Fruit fly (Drosophila melanogaster): Measurements from ENCODE around the gene CG9784.

Gene CG9784

dm6 chrX:16587021-16587667, 11.9 kb downstream of the CG9784 start, which contains the start of gene CanA-14F:
Gene CanA-14F (minus strand): TSS chrX:16587172.
- no peak for TF ChIP-seq pita (GFP tag; optimal IDR thresholded peaks at IDR 0.05)
- no peak for TF ChIP-seq CG12104 (GFP tag; optimal IDR thresholded peaks at IDR 0.05)
- TF ChIP-seq CG10979 (tag; optimal IDR thresholded peaks at IDR 0.05): no peak
- no peak for TF ChIP-seq CG5245 (GFP tag; optimal IDR thresholded peaks at IDR 0.05)
- peak; percentile 9 for TF ChIP-seq Ets97D (GFP tag; optimal IDR thresholded peaks at IDR 0.05)
- TF ChIP-seq grau (tag; optimal IDR thresholded peaks at IDR 0.05): no peak
- no peak for TF ChIP-seq CG8924 (tag; optimal IDR thresholded peaks at IDR 0.05)
- no peak for TF ChIP-seq dm (GFP tag; optimal IDR thresholded peaks at IDR 0.05)
- no peak for TF ChIP-seq ham (GFP tag; IDR thresholded peaks at IDR 0.05)
- no peak for TF ChIP-seq CG9727 (GFP tag; optimal IDR thresholded peaks at IDR 0.05)
- TF ChIP-seq CG32532 (GFP tag; IDR thresholded peaks at IDR 0.05): peak; percentile 24; the same call in 1 of the 2 replicates
- TF ChIP-seq Med (GFP tag): peak; percentile 69
- TF ChIP-seq Bteb2 (GFP tag; optimal IDR thresholded peaks at IDR 0.05): no peak
- no peak for TF ChIP-seq CG2875 (GFP tag; optimal IDR thresholded peaks at IDR 0.05)
- no peak for TF ChIP-seq gsb-n (tag; optimal IDR thresholded peaks at IDR 0.05)
- peak; percentile 68 for TF ChIP-seq Ets65A (GFP tag)
- no peak for TF ChIP-seq ERR (GFP tag; optimal IDR thresholded peaks at IDR 0.05)
- no peak for TF ChIP-seq CG2129 (GFP tag; IDR thresholded peaks at IDR 0.05; ENCODE audit: partially characterized antibody)
- peak; percentile 4 for TF ChIP-seq az2 (GFP tag; optimal IDR thresholded peaks at IDR 0.05)
- TF ChIP-seq fru (optimal IDR thresholded peaks at IDR 0.05): no peak
- TF ChIP-seq lbe (GFP tag; optimal IDR thresholded peaks at IDR 0.05): no peak
- TF ChIP-seq Side (GFP tag; optimal IDR thresholded peaks at IDR 0.05): no peak
- no peak for TF ChIP-seq zen (tag; optimal IDR thresholded peaks at IDR 0.05)
- TF ChIP-seq CG18619 (GFP tag; optimal IDR thresholded peaks at IDR 0.05): no peak
- no peak for TF ChIP-seq CG16863 (GFP tag; optimal IDR thresholded peaks at IDR 0.05)
- TF ChIP-seq Doc3 (GFP tag; IDR thresholded peaks at IDR 0.05; ENCODE audit: partially characterized antibody): 0 out of 3 replicates have a peak, but pooled peaks have one; percentile 32
- no peak for TF ChIP-seq CG8359 (GFP tag; optimal IDR thresholded peaks at IDR 0.05; ENCODE audit: borderline replicate concordance)
- TF ChIP-seq CG6813 (GFP tag; optimal IDR thresholded peaks at IDR 0.05): no peak
- TF ChIP-seq ttk (GFP tag; IDR thresholded peaks at IDR 0.05): no peak
- no peak for TF ChIP-seq CG3163 (GFP tag; optimal IDR thresholded peaks at IDR 0.05)
- peak; percentile 53 for TF ChIP-seq pzg (GFP tag; optimal IDR thresholded peaks at IDR 0.05)
- TF ChIP-seq gem (tag; optimal IDR thresholded peaks at IDR 0.05): peak; percentile 19
- TF ChIP-seq repo (GFP tag; optimal IDR thresholded peaks at IDR 0.05): no peak
- TF ChIP-seq CG13424 (tag; optimal IDR thresholded peaks at IDR 0.05): no peak
- TF ChIP-seq CG34422 (GFP tag; IDR thresholded peaks at IDR 0.05): no peak
- no peak for TF ChIP-seq CG31365 (tag; optimal IDR thresholded peaks at IDR 0.05)
- TF ChIP-seq ab (GFP tag; optimal IDR thresholded peaks at IDR 0.05): no peak
- no peak for TF ChIP-seq Jarid2 (GFP tag; optimal IDR thresholded peaks at IDR 0.05)
- TF ChIP-seq Camta (GFP tag; optimal IDR thresholded peaks at IDR 0.05): no peak
- no peak for TF ChIP-seq CG10462 (GFP tag; optimal IDR thresholded peaks at IDR 0.05)
- no peak for TF ChIP-seq CG34376 (GFP tag; optimal IDR thresholded peaks at IDR 0.05)
- TF ChIP-seq Fer2 (tag; optimal IDR thresholded peaks at IDR 0.05): no peak
- TF ChIP-seq CG31441 (GFP tag; IDR thresholded peaks at IDR 0.05): no peak
- TF ChIP-seq Hr51 (GFP tag; optimal IDR thresholded peaks at IDR 0.05): no peak
- TF ChIP-seq CG11695 (GFP tag; IDR thresholded peaks at IDR 0.05): no peak
- TF ChIP-seq HLHmδ (GFP tag; optimal IDR thresholded peaks at IDR 0.05): no peak
- TF ChIP-seq zen2 (GFP tag; IDR thresholded peaks at IDR 0.05; ENCODE audit: partially characterized antibody): peak; percentile 57; the same call in 2 of the 3 replicates
- TF ChIP-seq ash1 (GFP tag; optimal IDR thresholded peaks at IDR 0.05): no peak
- no peak for TF ChIP-seq Bdp1 (GFP tag; optimal IDR thresholded peaks at IDR 0.05)
- no peak for TF ChIP-seq CG33213 (GFP tag; optimal IDR thresholded peaks at IDR 0.05)
